Worm (Caenorhabditis elegans): ENCODE measurements around the gene ZK697.1.

The ZK697.1 gene

DNA sequence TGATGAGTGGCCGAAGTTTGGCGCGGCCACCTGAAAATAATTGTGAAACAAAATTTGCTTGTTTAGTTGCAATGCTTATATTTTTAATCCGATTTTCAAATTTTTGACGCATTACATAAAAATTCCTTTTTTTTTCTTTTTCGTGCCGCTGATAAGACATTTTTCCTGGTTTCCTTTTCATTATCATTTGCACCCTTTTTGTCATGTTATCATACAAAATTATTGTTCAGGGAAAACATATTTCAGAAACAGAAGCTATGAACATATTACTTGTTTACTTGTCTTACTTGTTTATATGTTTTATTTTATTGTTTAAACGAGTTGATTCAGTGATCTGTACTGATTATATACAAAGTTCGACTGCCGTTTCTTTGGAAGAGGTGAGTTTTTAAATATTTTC lies 8.1 kb downstream of the ZK697.1 start, which contains the start of gene clec-205:
Gene clec-205, plus strand, starts transcription at position 212 of the 400 bp plus-strand sequence.
- no peak for TF ChIP-seq lin-32 (GFP tag; optimal IDR thresholded peaks at IDR 0.05)
- no peak for TF ChIP-seq ceh-83 (GFP tag; optimal IDR thresholded peaks at IDR 0.05)
- no peak for TF ChIP-seq ztf-11 (tag; optimal IDR thresholded peaks at IDR 0.05)
- TF ChIP-seq drap-1 (GFP tag; optimal IDR thresholded peaks at IDR 0.05), result no peak
- TF ChIP-seq lin-13 (tag; optimal IDR thresholded peaks at IDR 0.05), result no peak
- TF ChIP-seq flh-1 (GFP tag; optimal IDR thresholded peaks at IDR 0.05), result no peak

ce11 chrV:1767427-1767826 lies 14.8 kb downstream of the ZK697.1 start:
- TF ChIP-seq ceh-43 (GFP tag; optimal IDR thresholded peaks at IDR 0.05) (no peak), snpc-4 (tag; optimal IDR thresholded peaks at IDR 0.05) (no peak), sptf-1 (tag; optimal IDR thresholded peaks at IDR 0.05) (no peak), elt-1 (tag; optimal IDR thresholded peaks at IDR 0.05; ENCODE audit: borderline replicate concordance, insufficient read depth) (no peak)

- TF ChIP-seq elt-1 (tag; optimal IDR thresholded peaks at IDR 0.05; ENCODE audit: borderline replicate concordance, insufficient read depth) (peak; percentile 13), nhr-28 (tag; optimal IDR thresholded peaks at IDR 0.05) (no peak), M03D4.4 (tag; optimal IDR thresholded peaks at IDR 0.05) (no peak), unc-120 (tag; optimal IDR thresholded peaks at IDR 0.05; ENCODE audit: poor library complexity, severe bottlenecking) (peak; percentile 23)
These were observed 19.1 kb downstream of the ZK697.1 start, which contains the start of gene dhs-13 for ce11 chrV:1771727-1772126. dhs-13 (minus strand) TSS chrV:1771734.

ce11 chrV:1773120-1773519 lies 20.5 kb downstream of the ZK697.1 start:
- TF ChIP-seq lsy-2 (tag; optimal IDR thresholded peaks at IDR 0.05) (no peak), ceh-39 (tag; optimal IDR thresholded peaks at IDR 0.05) (no peak), mls-2 (tag; optimal IDR thresholded peaks at IDR 0.05) (no peak), lin-32 (GFP tag; optimal IDR thresholded peaks at IDR 0.05) (no peak), unc-62 (GFP tag; optimal IDR thresholded peaks at IDR 0.05) (no peak), cnd-1 (tag; optimal IDR thresholded peaks at IDR 0.05) (no peak)

- TF ChIP-seq ces-1 (GFP tag; optimal IDR thresholded peaks at IDR 0.05), result peak; percentile 78
- no peak for TF ChIP-seq hlh-1 (tag; optimal IDR thresholded peaks at IDR 0.05)
These were observed 22.4 kb downstream of the ZK697.1 start, which contains the start of gene F36H9.7 for ce11 chrV:1774874-1775589. F36H9.7 (minus strand) TSS chrV:1774924.

ce11 chrV:1779136-1779535 lies 26.5 kb downstream of the ZK697.1 start, which contains the start of gene F36H9.4:
F36H9.4 (minus strand) TSS chrV:1779236.
- TF ChIP-seq drap-1 (GFP tag; optimal IDR thresholded peaks at IDR 0.05) (no peak), unc-120 (tag; optimal IDR thresholded peaks at IDR 0.05; ENCODE audit: poor library complexity, severe bottlenecking) (no peak), tbx-8 (GFP tag; optimal IDR thresholded peaks at IDR 0.05) (no peak), cnd-1 (tag; optimal IDR thresholded peaks at IDR 0.05) (no peak), blmp-1 (tag; optimal IDR thresholded peaks at IDR 0.05) (no peak), elt-1 (tag; optimal IDR thresholded peaks at IDR 0.05; ENCODE audit: borderline replicate concordance, insufficient read depth) (no peak), bed-3 (GFP tag; optimal IDR thresholded peaks at IDR 0.05) (no peak), mls-2 (tag; optimal IDR thresholded peaks at IDR 0.05) (no peak), pha-4 (tag; optimal IDR thresholded peaks at IDR 0.05) (no peak)

ce11 chrV:1779994-1780393 lies 27.4 kb downstream of the ZK697.1 start:
- TF ChIP-seq mls-2 (tag; optimal IDR thresholded peaks at IDR 0.05), result no peak
- TF ChIP-seq ceh-39 (tag; optimal IDR thresholded peaks at IDR 0.05), result no peak
- TF ChIP-seq nhr-237 (tag; optimal IDR thresholded peaks at IDR 0.05), result no peak
- TF ChIP-seq snpc-4 (tag; optimal IDR thresholded peaks at IDR 0.05), result no peak
- no peak for TF ChIP-seq flh-1 (GFP tag; optimal IDR thresholded peaks at IDR 0.05)

All from whole organism, mixed stage, embryonic.